Fruit fly (Drosophila melanogaster) whole organism, embryonic: Measurements from ENCODE around the gene CG2059.

Experiments
- B-H2 ChIP-seq: fragments of 200-800 bp; sonication (Bioruptor generic); optimal IDR thresholded peaks from 2 replicates; lab custom pipeline; 2018; ENCODE audit warnings: missing biosample characterization, mild to moderate bottlenecking, missing genetic modification characterization
- CG10274 ChIP-seq: fragments of 200-800 bp; sonication (Bioruptor generic); optimal IDR thresholded peaks from 3 replicates; lab custom pipeline; 2017; ENCODE audit warnings: missing biosample characterization, mild to moderate bottlenecking, missing genetic modification characterization
- CG10366 ChIP-seq: fragments of 200-800 bp; sonication (Bioruptor generic); IDR thresholded peaks from 2 replicates; pipeline ENCODE4 v1.3.6; 2022; ENCODE audit warnings: missing biosample characterization, missing genetic modification characterization
- CG10543 ChIP-seq: fragments of 200-800 bp; sonication (Bioruptor generic); optimal IDR thresholded peaks from 3 replicates; lab custom pipeline; 2017; ENCODE audit warnings: missing biosample characterization, mild to moderate bottlenecking, missing genetic modification characterization, moderate library complexity
- CG10959 ChIP-seq: fragments of 200-800 bp; sonication (Bioruptor generic); IDR thresholded peaks from 2 replicates; pipeline ENCODE4 v1.3.6; 2022; ENCODE audit warnings: missing biosample characterization, missing genetic modification characterization
- CG12155 ChIP-seq: fragments of 200-800 bp; sonication (Bioruptor generic); optimal IDR thresholded peaks from 3 replicates; lab custom pipeline; 2016; ENCODE audit warnings: missing biosample characterization, missing genetic modification characterization
- CG1233 ChIP-seq: fragments of 200-800 bp; sonication (Bioruptor generic); optimal IDR thresholded peaks from 4 replicates; lab custom pipeline; 2018; ENCODE audit warnings: missing biosample characterization, mild to moderate bottlenecking, missing genetic modification characterization
- CG12659 ChIP-seq: fragments of 200-800 bp; sonication (Bioruptor generic); optimal IDR thresholded peaks from 3 replicates; lab custom pipeline; 2017; ENCODE audit warnings: mild to moderate bottlenecking, missing biosample characterization, missing genetic modification reagents, missing genetic modification characterization
- CG12744 ChIP-seq: fragments of 200-800 bp; sonication (Bioruptor generic); optimal IDR thresholded peaks from 2 replicates; lab custom pipeline; 2016; ENCODE audit warnings: missing biosample characterization, missing genetic modification characterization
- CG13296 ChIP-seq: fragments of 200-800 bp; sonication (Bioruptor generic); optimal IDR thresholded peaks from 3 replicates; lab custom pipeline; 2018; ENCODE audit warnings: missing biosample characterization, mild to moderate bottlenecking, missing genetic modification characterization
- CG13775 ChIP-seq: fragments of 200-800 bp; sonication (Bioruptor generic); optimal IDR thresholded peaks from 3 replicates; lab custom pipeline; 2017; ENCODE audit warnings: missing biosample characterization, mild to moderate bottlenecking, missing genetic modification characterization
- CG14667 ChIP-seq: fragments of 200-800 bp; sonication (Bioruptor generic); IDR thresholded peaks from 2 replicates; pipeline ENCODE4 v1.3.6; 2022; ENCODE audit warnings: missing biosample characterization, missing genetic modification characterization
- CG15514 ChIP-seq: fragments of 200-800 bp; sonication (Bioruptor generic); optimal IDR thresholded peaks from 3 replicates; lab custom pipeline; 2017; ENCODE audit warnings: missing biosample characterization, missing genetic modification characterization, mild to moderate bottlenecking, moderate library complexity, missing genetic modification reagents
- CG15696 ChIP-seq: fragments of 200-800 bp; sonication (Bioruptor generic); optimal IDR thresholded peaks from 2 replicates; lab custom pipeline; 2019; ENCODE audit warnings: missing biosample characterization, mild to moderate bottlenecking, missing genetic modification characterization, moderate library complexity
- CG1602 ChIP-seq: fragments of 200-800 bp; sonication (Bioruptor generic); optimal IDR thresholded peaks from 3 replicates; lab custom pipeline; 2016; ENCODE audit warnings: missing biosample characterization, missing genetic modification characterization
- CG16863 ChIP-seq: fragments of 200-800 bp; sonication (Bioruptor generic); optimal IDR thresholded peaks from 3 replicates; lab custom pipeline; 2016; ENCODE audit warnings: missing biosample characterization, missing genetic modification characterization
- CG18476 ChIP-seq: fragments of 200-800 bp; sonication (Bioruptor generic); optimal IDR thresholded peaks from 2 replicates; lab custom pipeline; 2016; ENCODE audit warnings: missing biosample characterization, mild to moderate bottlenecking, missing genetic modification characterization
- CG18764 ChIP-seq: fragments of 200-800 bp; sonication (Bioruptor generic); optimal IDR thresholded peaks from 3 replicates; lab custom pipeline; 2016; ENCODE audit warnings: missing biosample characterization, missing genetic modification characterization
- CG2199 ChIP-seq: fragments of 200-800 bp; sonication (Bioruptor generic); IDR thresholded peaks from 3 replicates; pipeline ENCODE4 v1.3.6; 2022; ENCODE audit warnings: missing biosample characterization, missing genetic modification characterization
- CG2712 ChIP-seq: fragments of 200-800 bp; optimal IDR thresholded peaks from 3 replicates; lab custom pipeline; 2019; ENCODE audit warnings: missing biosample characterization, mild to moderate bottlenecking, missing genetic modification characterization, moderate library complexity
- CG30020 ChIP-seq: fragments of 200-800 bp; optimal IDR thresholded peaks from 2 replicates; lab custom pipeline; 2019; ENCODE audit warnings: missing biosample characterization, mild to moderate bottlenecking, missing genetic modification characterization, moderate library complexity
- CG31365 ChIP-seq: fragments of 200-800 bp; sonication (Bioruptor generic); optimal IDR thresholded peaks from 2 replicates; lab custom pipeline; 2018; ENCODE audit warnings: missing biosample characterization, mild to moderate bottlenecking, missing genetic modification characterization
- CG3281 ChIP-seq: fragments of 200-800 bp; sonication (Bioruptor generic); optimal IDR thresholded peaks from 3 replicates; lab custom pipeline; 2017; ENCODE audit warnings: missing biosample characterization, mild to moderate bottlenecking, missing genetic modification characterization
- CG5245 ChIP-seq: fragments of 200-800 bp; sonication (Bioruptor generic); optimal IDR thresholded peaks from 3 replicates; lab custom pipeline; 2016; ENCODE audit warnings: missing biosample characterization, missing genetic modification characterization
- CG8281 ChIP-seq: fragments of 200-800 bp; sonication (Bioruptor generic); optimal IDR thresholded peaks from 2 replicates; lab custom pipeline; 2018; ENCODE audit warnings: missing biosample characterization, mild to moderate bottlenecking, missing genetic modification characterization, moderate library complexity
- CG8359 ChIP-seq: fragments of 200-800 bp; sonication (Bioruptor generic); optimal IDR thresholded peaks from 2 replicates; lab custom pipeline; 2017; ENCODE audit warnings: missing biosample characterization, mild to moderate bottlenecking, missing genetic modification characterization, borderline replicate concordance
- CTCF ChIP-seq: fragments of 200-800 bp; sonication (Bioruptor generic); optimal IDR thresholded peaks from 2 replicates; lab custom pipeline; 2017; ENCODE audit warnings: missing biosample characterization, mild to moderate bottlenecking, missing genetic modification characterization, moderate library complexity
- Gsc ChIP-seq: fragments of 200-800 bp; sonication (Bioruptor generic); IDR thresholded peaks from 2 replicates; pipeline ENCODE4 v1.3.6; 2022; ENCODE audit warnings: missing biosample characterization, missing genetic modification characterization
- NK7.1 ChIP-seq: fragments of 200-800 bp; sonication (Bioruptor generic); optimal IDR thresholded peaks from 3 replicates; lab custom pipeline; 2016; ENCODE audit warnings: missing biosample characterization, missing genetic modification characterization
- Nf-YB ChIP-seq: fragments of 200-800 bp; sonication (Bioruptor generic); optimal IDR thresholded peaks from 3 replicates; lab custom pipeline; 2019; ENCODE audit warnings: missing biosample characterization, mild to moderate bottlenecking, missing genetic modification characterization, moderate library complexity
- Nf-YC ChIP-seq: fragments of 200-800 bp; optimal IDR thresholded peaks from 3 replicates; lab custom pipeline; 2019; ENCODE audit warnings: missing biosample characterization, mild to moderate bottlenecking, missing genetic modification characterization, moderate library complexity
- Sry-β ChIP-seq: fragments of 200-800 bp; sonication (Bioruptor generic); optimal IDR thresholded peaks from 2 replicates; lab custom pipeline; 2018; ENCODE audit warnings: missing biosample characterization, mild to moderate bottlenecking, missing genetic modification characterization, moderate library complexity
- amos ChIP-seq: fragments of 200-800 bp; sonication (Bioruptor generic); IDR thresholded peaks from 2 replicates; pipeline ENCODE4 v1.3.6; 2022; ENCODE audit warnings: missing biosample characterization, missing genetic modification characterization; ENCODE audit not compliant: partially characterized antibody
- ap ChIP-seq: fragments of 200-800 bp; sonication (Bioruptor generic); IDR thresholded peaks from 2 replicates; pipeline ENCODE4 v1.3.6; 2022; ENCODE audit warnings: missing biosample characterization, missing genetic modification characterization
- bab2 ChIP-seq: fragments of 200-800 bp; sonication (Bioruptor generic); optimal IDR thresholded peaks from 2 replicates; lab custom pipeline; 2016; ENCODE audit warnings: missing biosample characterization, missing genetic modification characterization
- br ChIP-seq: fragments of >200 bp; optimal IDR thresholded peaks from 2 replicates; lab custom pipeline; 2017
- da ChIP-seq: fragments of 200-800 bp; sonication (Bioruptor generic); optimal IDR thresholded peaks from 2 replicates; lab custom pipeline; 2016; ENCODE audit warnings: missing biosample characterization, missing genetic modification characterization
- dimm ChIP-seq: fragments of 200-800 bp; sonication (Bioruptor generic); IDR thresholded peaks from 2 replicates; pipeline ENCODE4 v1.3.6; 2022; ENCODE audit warnings: missing biosample characterization, missing genetic modification characterization
- dysf ChIP-seq: fragments of 200-800 bp; sonication (Bioruptor generic); IDR thresholded peaks from 3 replicates; pipeline ENCODE4 v1.3.6; 2022; ENCODE audit warnings: missing biosample characterization, missing genetic modification characterization
- fu2 ChIP-seq: fragments of 200-800 bp; sonication (Bioruptor generic); optimal IDR thresholded peaks from 2 replicates; lab custom pipeline; 2016; ENCODE audit warnings: missing biosample characterization, missing genetic modification characterization
- grau ChIP-seq: fragments of 200-800 bp; optimal IDR thresholded peaks from 3 replicates; lab custom pipeline; 2019; ENCODE audit warnings: missing biosample characterization, mild to moderate bottlenecking, missing genetic modification characterization, moderate library complexity
- lov ChIP-seq, 2 experiments: fragments of 200-800 bp in 1 of 2; fragments of >200 bp in 1 of 2; sonication (Bioruptor generic) in 1 of 2; IDR thresholded peaks in 1 of 2; optimal IDR thresholded peaks in 1 of 2; 2 replicates in 1 of 2; 3 replicates in 1 of 2; pipeline versions ENCODE4 v1.3.6 to Lab custom; 2017 to 2022; ENCODE audit warnings: missing biosample characterization in 1 of 2, missing genetic modification characterization in 1 of 2
- oc ChIP-seq: fragments of 200-800 bp; sonication (Bioruptor generic); optimal IDR thresholded peaks from 2 replicates; lab custom pipeline; 2018; ENCODE audit warnings: missing biosample characterization, mild to moderate bottlenecking, missing genetic modification characterization, moderate library complexity
- pros ChIP-seq: fragments of 200-800 bp; sonication (Bioruptor generic); optimal IDR thresholded peaks from 3 replicates; lab custom pipeline; 2019; ENCODE audit warnings: missing biosample characterization, mild to moderate bottlenecking, missing genetic modification characterization, moderate library complexity
- shn ChIP-seq: fragments of 200-800 bp; sonication (Bioruptor generic); optimal IDR thresholded peaks from 3 replicates; lab custom pipeline; 2016; ENCODE audit warnings: missing biosample characterization, missing genetic modification characterization
- sim ChIP-seq: fragments of 200-800 bp; sonication (Bioruptor generic); IDR thresholded peaks from 2 replicates; pipeline ENCODE4 v1.3.6; 2022; ENCODE audit warnings: missing biosample characterization, missing genetic modification characterization
- slou ChIP-seq: fragments of 200-800 bp; sonication (Bioruptor generic); optimal IDR thresholded peaks from 3 replicates; lab custom pipeline; 2016; ENCODE audit warnings: missing biosample characterization, missing genetic modification characterization
- stc ChIP-seq: fragments of 200-800 bp; sonication (Bioruptor generic); IDR thresholded peaks from 2 replicates; pipeline ENCODE4 v1.3.6; 2022; ENCODE audit warnings: missing biosample characterization, missing genetic modification characterization
- tio ChIP-seq: fragments of 200-800 bp; sonication (Bioruptor generic); optimal IDR thresholded peaks from 2 replicates; lab custom pipeline; 2017; ENCODE audit warnings: missing biosample characterization, missing genetic modification characterization, inconsistent platforms
- z ChIP-seq: fragments of 200-800 bp; sonication (Bioruptor generic); IDR thresholded peaks from 3 replicates; pipeline ENCODE4 v1.3.6; 2022; ENCODE audit warnings: missing biosample characterization, missing genetic modification characterization

CG2059 gene

DNA sequence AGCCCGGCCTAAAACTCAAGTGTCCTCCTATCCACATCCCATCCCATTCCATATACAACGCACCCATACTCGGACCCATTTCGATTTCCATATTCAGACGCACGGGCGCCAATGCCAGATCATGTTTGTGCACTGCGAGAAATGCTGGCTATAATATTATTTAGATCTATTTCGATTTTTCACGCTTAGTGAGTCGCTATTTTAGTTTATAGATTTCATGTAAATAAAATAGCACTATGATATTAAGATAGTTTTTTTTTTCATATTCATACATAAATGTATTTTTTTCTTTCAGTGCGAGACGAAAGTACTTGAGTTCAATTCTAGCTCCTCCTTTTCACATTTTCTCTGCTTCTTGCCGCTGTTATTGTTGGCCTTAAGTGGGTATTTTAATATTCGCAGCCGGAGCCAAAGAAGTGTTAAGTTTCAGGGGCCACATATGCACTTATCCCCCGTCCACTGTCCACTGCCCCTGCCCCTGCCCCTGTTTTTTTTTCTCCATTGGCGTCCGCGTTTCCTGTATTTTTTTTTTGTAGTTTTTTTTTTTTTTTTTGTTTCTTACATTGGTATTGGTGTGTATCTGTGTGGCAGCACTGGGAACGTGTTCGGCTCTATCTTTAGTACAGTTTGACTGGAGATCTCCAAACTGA, 5.8 kb downstream of the CG2059 start (continued):
- TF ChIP-seq NK7.1 (GFP tag; lab: Kevin White, UChicago) (peak; percentile 56), grau (tag; lab: Kevin White, UChicago) (peak; percentile 69), stc (peak; percentile 51; the same call in 1 of the 2 replicates), CG18476 (peak; percentile 55), CG12659 (GFP tag; lab: Kevin White, UChicago) (peak; percentile 39), CG15514 (GFP tag; lab: Kevin White, UChicago) (no peak), dimm (GFP tag; lab: Robert Waterston, UW) (no peak), Gsc (GFP tag; lab: Robert Waterston, UW) (peak; percentile 33; the same call in 1 of the 2 replicates), CG1602 (GFP tag; lab: Kevin White, UChicago) (peak; percentile 80), CG3281 (GFP tag; lab: Kevin White, UChicago) (no peak), CG5245 (GFP tag; lab: Kevin White, UChicago) (peak; percentile 61), Nf-YB (GFP tag; lab: Kevin White, UChicago) (peak; percentile 72), CG8281 (tag; lab: Kevin White, UChicago) (peak; percentile 44), CG15696 (tag; lab: Kevin White, UChicago) (peak; percentile 97), CG10366 (GFP tag; lab: Robert Waterston, UW) (peak; percentile 62), CTCF (GFP tag; lab: Kevin White, UChicago) (no peak), da (GFP tag; lab: Kevin White, UChicago) (no peak), CG13296 (GFP tag; lab: Kevin White, UChicago) (peak; percentile 41), B-H2 (no peak), ap (peak; percentile 54; the same call in 1 of the 2 replicates), slou (GFP tag; lab: Kevin White, UChicago) (peak; percentile 49), CG18764 (GFP tag; lab: Kevin White, UChicago) (peak; percentile 67), CG16863 (peak; percentile 60), CG31365 (tag; lab: Kevin White, UChicago) (no peak), sim (peak; percentile 66; the same call in 1 of the 2 replicates), fu2 (GFP tag; lab: Kevin White, UChicago) (no peak), Nf-YC (tag; lab: Kevin White, UChicago) (no peak), CG30020 (no peak), CG10274 (no peak), bab2 (peak; percentile 52), CG8359 (GFP tag; lab: Kevin White, UChicago) (peak; percentile 20), oc (tag; lab: Kevin White, UChicago) (peak; percentile 65), amos (GFP tag; lab: Robert Waterston, UW) (no peak), z (0 out of 3 replicates have a peak, but pooled peaks have one; percentile 17), CG2199 (no peak), CG2712 (tag; lab: Kevin White, UChicago) (peak; percentile 90), CG1233 (peak; percentile 69), CG13775 (GFP tag; lab: Kevin White, UChicago) (peak; percentile 77), pros (GFP tag; lab: Kevin White, UChicago) (peak; percentile 66), shn (GFP tag; lab: Kevin White, UChicago) (peak; percentile 26), dysf (GFP tag; lab: Robert Waterston, UW) (peak; percentile 65), tio (peak; percentile 71), CG10959 (GFP tag; lab: Robert Waterston, UW) (peak; percentile 88), Sry-β (GFP tag; lab: Kevin White, UChicago) (peak; percentile 36), CG12155 (GFP tag; lab: Kevin White, UChicago) (peak; percentile 56), CG14667 (GFP tag; lab: Robert Waterston, UW) (peak; percentile 53), CG10543 (GFP tag; lab: Kevin White, UChicago) (peak; percentile 8), CG12744 (GFP tag; lab: Kevin White, UChicago) (peak; percentile 11), lov (optimal IDR thresholded peaks at IDR 0.05; lab: Kevin White, UChicago) (no peak), lov (GFP tag; IDR thresholded peaks at IDR 0.05; lab: Robert Waterston, UW) (peak; percentile 73; the same call in 2 of the 3 replicates), br (lab: Kevin White, UChicago) (no peak)
